Fruit fly (Drosophila melanogaster): ENCODE data around the gene cDIP.

- TF ChIP-seq hkb (optimal IDR thresholded peaks at IDR 0.05) (no peak), hkb (GFP tag; IDR thresholded peaks at IDR 0.05) (no peak), so (GFP tag; IDR thresholded peaks at IDR 0.05) (no peak), sqz (GFP tag; optimal IDR thresholded peaks at IDR 0.05) (no peak), Fer2 (tag; optimal IDR thresholded peaks at IDR 0.05) (no peak), CG12769 (tag; optimal IDR thresholded peaks at IDR 0.05) (peak; percentile 19), CG4730 (GFP tag; IDR thresholded peaks at IDR 0.05) (no peak), wdn (GFP tag; IDR thresholded peaks at IDR 0.05) (no peak), pros (GFP tag; optimal IDR thresholded peaks at IDR 0.05) (no peak), CG32767 (GFP tag; IDR thresholded peaks at IDR 0.05) (no peak), Deaf1 (tag; optimal IDR thresholded peaks at IDR 0.05) (no peak), trh (GFP tag; optimal IDR thresholded peaks at IDR 0.05) (no peak), cad (GFP tag; optimal IDR thresholded peaks at IDR 0.05) (no peak), Xbp1 (GFP tag; optimal IDR thresholded peaks at IDR 0.05) (no peak)
Measured at dm6 chr3R:21190797-21191401, 30.0 kb upstream of the cDIP start.

Measured in whole organism, embryonic.